Fruit fly (Drosophila melanogaster): ENCODE measurements around the gene CG8032.

Gene CG8032

dm6 chr3R:8652731-8653130, 11.2 kb upstream of the CG8032 start, which contains the start of the genes Sys1 and Dhod (continued):
- TF ChIP-seq CG1603 (tag; optimal IDR thresholded peaks at IDR 0.05) (peak; percentile 65), odd (GFP tag; optimal IDR thresholded peaks at IDR 0.05) (peak; percentile 27), CG13123 (GFP tag; optimal IDR thresholded peaks at IDR 0.05) (peak; percentile 46), Dll (GFP tag; IDR thresholded peaks at IDR 0.05; ENCODE audit: partially characterized antibody) (peak; percentile 93), CrebB (tag; optimal IDR thresholded peaks at IDR 0.05) (no peak), CG6813 (GFP tag; optimal IDR thresholded peaks at IDR 0.05) (no peak), mirr (GFP tag; optimal IDR thresholded peaks at IDR 0.05) (no peak), CG16863 (GFP tag; optimal IDR thresholded peaks at IDR 0.05) (peak; percentile 58), ems (GFP tag; optimal IDR thresholded peaks at IDR 0.05) (peak; percentile 82), ewg (GFP tag; optimal IDR thresholded peaks at IDR 0.05) (peak; percentile 21), ash1 (GFP tag; optimal IDR thresholded peaks at IDR 0.05) (no peak), CG12104 (GFP tag; optimal IDR thresholded peaks at IDR 0.05) (no peak), Opbp (GFP tag; IDR thresholded peaks at IDR 0.05; ENCODE audit: partially characterized antibody) (peak; percentile 66; the same call in 2 of the 3 replicates), CG10267 (tag; optimal IDR thresholded peaks at IDR 0.05) (peak; percentile 71), Dip2 (GFP tag; IDR thresholded peaks at IDR 0.05) (no peak), al (GFP tag; IDR thresholded peaks at IDR 0.05) (peak; percentile 51), Oli (tag; optimal IDR thresholded peaks at IDR 0.05) (no peak), gsb (GFP tag; IDR thresholded peaks at IDR 0.05) (no peak), Ada2b (GFP tag; IDR thresholded peaks at IDR 0.05) (peak; percentile 68; the same call in 1 of the 2 replicates), ERR (GFP tag; optimal IDR thresholded peaks at IDR 0.05) (peak; percentile 59), ara (GFP tag; IDR thresholded peaks at IDR 0.05) (no peak), CG32532 (GFP tag; IDR thresholded peaks at IDR 0.05) (peak; percentile 76), gsb-n (tag; optimal IDR thresholded peaks at IDR 0.05) (peak; percentile 52), sens (GFP tag) (peak; percentile 96), Ssrp (tag; optimal IDR thresholded peaks at IDR 0.05) (peak; percentile 8), schlank (tag; optimal IDR thresholded peaks at IDR 0.05) (no peak), CG12219 (GFP tag; optimal IDR thresholded peaks at IDR 0.05) (no peak), gem (tag; optimal IDR thresholded peaks at IDR 0.05) (peak; percentile 75), CG2712 (tag; optimal IDR thresholded peaks at IDR 0.05) (peak; percentile 74), CG7357 (GFP tag; IDR thresholded peaks at IDR 0.05) (peak; percentile 30; the same call in 1 of the 3 replicates), hbn (GFP tag; IDR thresholded peaks at IDR 0.05; ENCODE audit: partially characterized antibody) (peak; percentile 84), hb (GFP tag; IDR thresholded peaks at IDR 0.05; ENCODE audit: partially characterized antibody) (peak; percentile 83), CG7786 (GFP tag; optimal IDR thresholded peaks at IDR 0.05) (peak; percentile 77), CG9797 (GFP tag; optimal IDR thresholded peaks at IDR 0.05) (no peak), pnt (GFP tag; optimal IDR thresholded peaks at IDR 0.05) (peak; percentile 65), crol (GFP tag; IDR thresholded peaks at IDR 0.05) (no peak), CG12391 (tag; optimal IDR thresholded peaks at IDR 0.05) (peak; percentile 75), run (tag; optimal IDR thresholded peaks at IDR 0.05) (no peak), Drgx (GFP tag; IDR thresholded peaks at IDR 0.05) (peak; percentile 67), GATAe (GFP tag; conservative IDR thresholded peaks at IDR 0.05) (no peak), fd64A (GFP tag; optimal IDR thresholded peaks at IDR 0.05) (no peak), CG11504 (tag; optimal IDR thresholded peaks at IDR 0.05) (peak; percentile 58), mld (GFP tag; IDR thresholded peaks at IDR 0.05; ENCODE audit: partially characterized antibody) (0 out of 3 replicates have a peak, but pooled peaks have one; percentile 10), CG7372 (GFP tag; IDR thresholded peaks at IDR 0.05) (peak; percentile 27; the same call in 1 of the 2 replicates), CG43689 (GFP tag; IDR thresholded peaks at IDR 0.05) (peak; percentile 20; the same call in 1 of the 2 replicates), p53 (GFP tag; optimal IDR thresholded peaks at IDR 0.05) (no peak), ftz-f1 (GFP tag; optimal IDR thresholded peaks at IDR 0.05) (no peak), Med (GFP tag) (peak; percentile 92), H15 (GFP tag; IDR thresholded peaks at IDR 0.05) (0 out of 3 replicates have a peak, but pooled peaks have one; percentile 37), pho (GFP tag; optimal IDR thresholded peaks at IDR 0.05) (peak; percentile 60), HLH4C (GFP tag; IDR thresholded peaks at IDR 0.05; ENCODE audit: partially characterized antibody) (peak; percentile 83)
